Worm (Caenorhabditis elegans) whole organism, young adult: Measurements from ENCODE around the gene php-3.

Source experiments
- T07F8.4 ChIP-seq: sonication (generic microtip); optimal IDR thresholded peaks from 2 replicates; lab custom pipeline; 2016; ENCODE audit warnings: mild to moderate bottlenecking, missing genetic modification characterization, moderate library complexity, missing compliant biosample characterization
- ama-1 ChIP-seq, 3 experiments: fragments of 150-350 bp in 1 of 3; sonication (generic microtip) in 2 of 3; optimal IDR thresholded peaks; 2 replicates each; lab custom pipeline; 2014 to 2018; ENCODE audit warnings: missing biosample characterization in 2 of 3, missing genetic modification characterization in 2 of 3, missing genetic modification reagents in 2 of 3

DNA sequence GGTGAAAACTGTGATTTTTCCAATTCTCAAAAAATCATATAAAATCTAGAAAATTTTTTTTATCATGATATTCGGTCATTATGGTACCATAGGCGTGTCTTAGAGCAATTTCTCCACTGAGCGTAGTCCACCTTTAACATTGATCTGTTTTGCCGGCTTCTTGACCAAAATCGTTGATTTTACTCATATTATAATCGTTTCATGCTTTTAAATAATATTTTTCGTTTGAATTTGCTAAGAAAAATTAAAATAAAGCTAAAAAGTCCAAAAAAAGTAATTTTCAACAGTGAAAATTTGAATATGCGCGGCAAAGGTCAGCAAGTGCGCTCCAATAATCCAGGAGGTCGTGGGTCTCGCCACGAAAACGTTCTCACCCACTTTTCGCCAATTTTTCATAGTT, 36.4 kb downstream of the php-3 start, which contains the start of gene Y79H2A.4:
- no peak for TF ChIP-seq ama-1 (optimal IDR thresholded peaks at IDR 0.05; lab: Kevin White, UChicago)
- no peak for TF ChIP-seq ama-1 (GFP tag; optimal IDR thresholded peaks at IDR 0.05; lab: Kevin White, UChicago)
- TF ChIP-seq T07F8.4 (tag; lab: Kevin White, UChicago): no peak
